Worm (Caenorhabditis elegans) whole organism, L1 larva: ENCODE results near the gene fbxa-9.
A peak's percentile ranks its signal among the peaks of the same experiment; 100 is the strongest.

Experiments
- C04F5.9 ChIP-seq: sonication (generic microtip); optimal IDR thresholded peaks from 2 replicates; lab custom pipeline; 2016; ENCODE audit warnings: missing genetic modification characterization, missing compliant biosample characterization
- aha-1 ChIP-seq: fragments of 150-350 bp; optimal IDR thresholded peaks from 2 replicates; lab custom pipeline; 2014; ENCODE audit warnings: missing biosample characterization, missing genetic modification characterization
- ceh-82 ChIP-seq, 3 experiments: fragments of 150-350 bp in 1 of 3; sonication (generic microtip) in 2 of 3; optimal IDR thresholded peaks; 2 replicates each; lab custom pipeline; 2014 to 2017; ENCODE audit warnings: missing biosample characterization in 3 of 3, missing genetic modification characterization in 3 of 3
- ceh-90 ChIP-seq: sonication (generic microtip); optimal IDR thresholded peaks from 2 replicates; lab custom pipeline; 2016; ENCODE audit warnings: missing genetic modification characterization, missing compliant biosample characterization
- ces-1 ChIP-seq: fragments of 150-350 bp; optimal IDR thresholded peaks from 2 replicates; lab custom pipeline; 2014; ENCODE audit warnings: missing biosample characterization, missing genetic modification reagents, missing genetic modification characterization
- dpl-1 ChIP-seq, 3 experiments: fragments of 150-350 bp in 2 of 3; sonication (generic microtip) in 1 of 3; optimal IDR thresholded peaks; 2 replicates each; lab custom pipeline; 2014 to 2017; ENCODE audit warnings: missing biosample characterization in 3 of 3, missing genetic modification characterization in 3 of 3, missing genetic modification reagents in 3 of 3
- efl-1 ChIP-seq, 4 experiments: fragments of 150-350 bp; optimal IDR thresholded peaks in 3 of 4; peaks in 1 of 4; 1 replicate in 1 of 4; 2 replicates in 3 of 4; lab custom pipeline; 2014; ENCODE audit warnings: missing biosample characterization in 2 of 4, missing genetic modification characterization in 2 of 4, missing genetic modification reagents in 2 of 4
- efl-3 ChIP-seq: fragments of 200-800 bp; sonication (Bioruptor generic); optimal IDR thresholded peaks from 2 replicates; lab custom pipeline; 2018; ENCODE audit warnings: mild to moderate bottlenecking, missing genetic modification characterization, missing compliant biosample characterization
- egl-13 ChIP-seq: sonication (generic microtip); optimal IDR thresholded peaks from 2 replicates; lab custom pipeline; 2016; ENCODE audit warnings: missing genotype, missing genetic modification reagents, missing genetic modification characterization, missing compliant biosample characterization
- egl-27 ChIP-seq, 2 experiments: fragments of 150-350 bp in 1 of 2; sonication (generic microtip); optimal IDR thresholded peaks; 3 replicates each; lab custom pipeline; 2017 to 2018; ENCODE audit warnings: missing biosample characterization in 2 of 2, missing genetic modification characterization in 2 of 2, missing genetic modification reagents in 2 of 2
- elt-2 ChIP-seq: sonication (generic microtip); optimal IDR thresholded peaks from 2 replicates; lab custom pipeline; 2016; ENCODE audit warnings: missing genetic modification characterization, mild to moderate bottlenecking, inconsistent platforms, missing compliant biosample characterization, missing genetic modification reagents
- elt-3 ChIP-seq, 6 experiments: fragments of 150-350 bp in 1 of 6; sonication (generic microtip); optimal IDR thresholded peaks; 2 replicates each; lab custom pipeline; 2017 to 2018; ENCODE audit warnings: missing biosample characterization in 6 of 6, missing genetic modification characterization in 6 of 6, inconsistent platforms in 1 of 6
- hlh-17 ChIP-seq: fragments of 200-800 bp; sonication (Bioruptor generic); optimal IDR thresholded peaks from 2 replicates; lab custom pipeline; 2018; ENCODE audit warnings: missing genetic modification characterization, mild to moderate bottlenecking, missing compliant biosample characterization, moderate library complexity, borderline replicate concordance
- hlh-4 ChIP-seq: sonication (generic microtip); optimal IDR thresholded peaks from 2 replicates; lab custom pipeline; 2016; ENCODE audit warnings: mild to moderate bottlenecking, missing genetic modification characterization, missing compliant biosample characterization
- hpl-2 ChIP-seq: fragments of 150-350 bp; optimal IDR thresholded peaks from 2 replicates; lab custom pipeline; 2014; ENCODE audit warnings: missing biosample characterization, missing genetic modification reagents, missing genetic modification characterization
- irx-1 ChIP-seq: sonication (generic microtip); optimal IDR thresholded peaks from 2 replicates; lab custom pipeline; 2016; ENCODE audit warnings: missing genetic modification characterization, missing compliant biosample characterization
- isw-1 ChIP-seq: fragments of 200-800 bp; sonication (Bioruptor generic); IDR thresholded peaks from 2 replicates; pipeline ENCODE4 v1.3.6; 2022; ENCODE audit warnings: missing genetic modification characterization, missing compliant biosample characterization
- lin-35 ChIP-seq, 2 experiments: fragments of 150-350 bp; optimal IDR thresholded peaks; 2 replicates each; lab custom pipeline; 2014; ENCODE audit warnings: missing biosample characterization in 2 of 2, missing genetic modification characterization in 2 of 2, missing genetic modification reagents in 2 of 2
- lir-3 ChIP-seq: sonication (generic microtip); optimal IDR thresholded peaks from 2 replicates; lab custom pipeline; 2016; ENCODE audit warnings: mild to moderate bottlenecking, missing genetic modification characterization, moderate library complexity, missing compliant biosample characterization; ENCODE audit not compliant: poor library complexity
- mab-9 ChIP-seq: fragments of 200-800 bp; sonication (Bioruptor generic); IDR thresholded peaks from 2 replicates; pipeline ENCODE4 v1.3.6; 2022; ENCODE audit warnings: missing genetic modification reagents, missing genetic modification characterization, missing compliant biosample characterization
- mdl-1 ChIP-seq, 2 experiments: fragments of 150-350 bp; optimal IDR thresholded peaks; 2 replicates each; lab custom pipeline; 2014 to 2017; ENCODE audit warnings: missing biosample characterization in 2 of 2, missing genetic modification characterization in 2 of 2, inconsistent platforms in 1 of 2
- nhr-11 ChIP-seq: fragments of 150-350 bp; optimal IDR thresholded peaks from 2 replicates; lab custom pipeline; 2014; ENCODE audit warnings: missing biosample characterization, missing genetic modification characterization
- nhr-12 ChIP-seq: sonication (generic microtip); optimal IDR thresholded peaks from 2 replicates; lab custom pipeline; 2017; ENCODE audit warnings: missing biosample characterization, missing genetic modification characterization
- nhr-28 ChIP-seq: fragments of 150-350 bp; optimal IDR thresholded peaks from 2 replicates; lab custom pipeline; 2014; ENCODE audit warnings: missing biosample characterization, missing genetic modification characterization
- nhr-47 ChIP-seq: sonication (generic microtip); optimal IDR thresholded peaks from 2 replicates; lab custom pipeline; 2016; ENCODE audit warnings: mild to moderate bottlenecking, missing genetic modification characterization, moderate library complexity, missing compliant biosample characterization
- nhr-71 ChIP-seq: sonication (generic microtip); optimal IDR thresholded peaks from 2 replicates; lab custom pipeline; 2016; ENCODE audit warnings: mild to moderate bottlenecking, missing genetic modification characterization, moderate library complexity, missing compliant biosample characterization
- nhr-77 ChIP-seq: fragments of 150-350 bp; optimal IDR thresholded peaks from 2 replicates; lab custom pipeline; 2014; ENCODE audit warnings: missing biosample characterization, missing genetic modification characterization
- nhr-85 ChIP-seq: sonication (generic microtip); peaks from one replicate; lab custom pipeline; 2016; ENCODE audit warnings: missing genetic modification characterization, inconsistent platforms, missing compliant biosample characterization
- nhr-90 ChIP-seq: sonication (generic microtip); optimal IDR thresholded peaks from 2 replicates; lab custom pipeline; 2016; ENCODE audit warnings: mild to moderate bottlenecking, missing genetic modification characterization, missing compliant biosample characterization; ENCODE audit not compliant: poor library complexity
- pag-3 ChIP-seq: sonication (generic microtip); optimal IDR thresholded peaks from 2 replicates; lab custom pipeline; 2017; ENCODE audit warnings: missing genetic modification characterization, mild to moderate bottlenecking, missing compliant biosample characterization, antibody characterized with exemption, borderline replicate concordance; ENCODE audit not compliant: insufficient read depth
- snu-23 ChIP-seq: sonication (generic microtip); optimal IDR thresholded peaks from 2 replicates; lab custom pipeline; 2016; ENCODE audit warnings: missing genetic modification characterization, missing compliant biosample characterization
- sox-4 ChIP-seq: sonication (generic microtip); optimal IDR thresholded peaks from 2 replicates; lab custom pipeline; 2016; ENCODE audit warnings: missing genetic modification characterization, missing compliant biosample characterization
- sptf-1 ChIP-seq: fragments of 150-350 bp; optimal IDR thresholded peaks from 2 replicates; lab custom pipeline; 2014; ENCODE audit warnings: missing biosample characterization, missing genetic modification characterization
- unc-130 ChIP-seq: fragments of 150-350 bp; optimal IDR thresholded peaks from 2 replicates; lab custom pipeline; 2017; ENCODE audit warnings: missing biosample characterization, missing genetic modification characterization, inconsistent platforms
- vab-15 ChIP-seq: sonication (generic microtip); optimal IDR thresholded peaks from 2 replicates; lab custom pipeline; 2017; ENCODE audit warnings: missing genotype, mild to moderate bottlenecking, missing genetic modification characterization, missing compliant biosample characterization
- xbp-1 ChIP-seq: sonication (generic microtip); optimal IDR thresholded peaks from 2 replicates; lab custom pipeline; 2016; ENCODE audit warnings: missing genetic modification characterization, missing compliant biosample characterization
- zag-1 ChIP-seq: fragments of 150-350 bp; optimal IDR thresholded peaks from 2 replicates; lab custom pipeline; 2014; ENCODE audit warnings: missing biosample characterization, missing genetic modification characterization
- zip-4 ChIP-seq: fragments of 200-800 bp; sonication (Bioruptor generic); optimal IDR thresholded peaks from 2 replicates; lab custom pipeline; 2018; ENCODE audit warnings: mild to moderate bottlenecking, missing genetic modification characterization, moderate library complexity, missing compliant biosample characterization
- ztf-11 ChIP-seq, 2 experiments: sonication (generic microtip); optimal IDR thresholded peaks; 2 replicates each; lab custom pipeline; 2016 to 2017; ENCODE audit warnings: missing genetic modification characterization in 2 of 2, missing biosample characterization in 1 of 2, missing compliant biosample characterization in 1 of 2
- ztf-4 ChIP-seq: fragments of 150-350 bp; optimal IDR thresholded peaks from 2 replicates; lab custom pipeline; 2014; ENCODE audit warnings: missing biosample characterization, missing genetic modification characterization

fbxa-9 gene

DNA sequence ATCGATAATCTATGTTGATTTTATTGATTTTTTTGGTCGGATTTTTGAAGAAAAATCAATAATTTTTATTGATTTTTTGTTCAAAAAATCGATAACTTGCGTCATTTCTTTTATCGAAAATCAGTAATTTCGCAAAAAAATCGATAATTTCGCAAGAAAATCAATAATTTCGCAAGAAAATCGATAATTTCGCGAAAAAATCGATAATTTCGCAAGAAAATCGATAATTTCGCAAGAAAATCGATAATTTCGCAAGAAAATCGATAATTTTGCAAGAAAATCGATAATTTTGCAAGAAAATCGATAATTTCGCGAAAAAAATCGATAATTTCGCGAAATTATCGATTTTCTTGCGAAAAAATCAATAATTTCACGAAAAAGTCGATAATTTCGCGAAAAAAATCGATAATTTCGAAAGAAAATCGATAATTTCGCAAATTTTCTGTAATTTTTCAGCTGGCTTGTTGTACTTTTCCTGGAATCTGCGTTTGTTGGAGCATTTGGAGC, 16.9 kb downstream of the fbxa-9 start:
- TF ChIP-seq ztf-4 (tag; lab: Kevin White, UChicago) (no peak), lir-3 (tag; lab: Kevin White, UChicago) (no peak), nhr-47 (tag; lab: Kevin White, UChicago) (no peak), isw-1 (no peak), efl-1 (optimal IDR thresholded peaks at IDR 0.05; lab: Kevin White, UChicago) (no peak), efl-1 (GFP tag; optimal IDR thresholded peaks at IDR 0.05 in 1 of 2; lab: Kevin White, UChicago) (no peak), mdl-1 (tag; optimal IDR thresholded peaks at IDR 0.05; lab: Kevin White, UChicago) (no peak), nhr-11 (no peak), nhr-12 (tag; lab: Kevin White, UChicago) (no peak), sox-4 (no peak), ceh-82 (tag; optimal IDR thresholded peaks at IDR 0.05; lab: Kevin White, UChicago) (no peak), pag-3 (tag; lab: Kevin White, UChicago) (no peak), snu-23 (GFP tag; lab: Kevin White, UChicago) (no peak), zag-1 (no peak)

ce11 chrIII:2288261-2288660, 21.8 kb downstream of the fbxa-9 start:
- no peak for TF ChIP-seq dpl-1 (GFP tag; optimal IDR thresholded peaks at IDR 0.05; lab: Kevin White, UChicago)
- no peak for TF ChIP-seq irx-1 (tag; lab: Kevin White, UChicago)
- no peak for TF ChIP-seq ceh-82 (tag; optimal IDR thresholded peaks at IDR 0.05; lab: Kevin White, UChicago)
- TF ChIP-seq nhr-90 (tag; lab: Kevin White, UChicago) = no peak
- no peak for TF ChIP-seq ceh-90
- no peak for TF ChIP-seq efl-3 (GFP tag; lab: Kevin White, UChicago)
- TF ChIP-seq zag-1 = no peak
- no peak for TF ChIP-seq egl-27 (tag; optimal IDR thresholded peaks at IDR 0.05; lab: Kevin White, UChicago)
- TF ChIP-seq nhr-85 = no peak
- no peak for TF ChIP-seq vab-15 (tag; lab: Kevin White, UChicago)
- no peak for TF ChIP-seq sptf-1 (tag; lab: Kevin White, UChicago)
- TF ChIP-seq nhr-28 (tag; lab: Kevin White, UChicago) = no peak
- no peak for TF ChIP-seq ces-1 (GFP tag; lab: Kevin White, UChicago)

DNA sequence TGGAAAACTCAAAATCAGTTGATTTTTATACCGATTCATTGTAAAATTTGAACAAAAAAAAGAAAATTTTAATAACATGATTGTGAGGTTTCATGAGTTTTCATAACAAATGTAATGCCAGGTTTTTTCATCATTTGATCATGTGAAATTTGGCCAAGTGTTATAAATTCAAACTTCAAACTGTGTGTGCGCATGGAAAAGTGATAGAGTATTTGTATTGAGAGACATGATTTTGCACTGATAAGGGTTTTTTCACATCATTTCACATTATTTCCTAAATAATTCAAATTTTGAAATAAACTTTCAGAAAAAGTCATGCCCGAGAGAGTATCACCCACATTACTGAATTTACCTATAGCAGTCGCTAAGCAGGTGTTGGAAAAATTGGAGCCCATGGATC, 24.7 kb downstream of the fbxa-9 start, which contains the start of gene fbxa-219:
Gene fbxa-219, plus strand, starts transcription at position 277 of the 400 bp plus-strand sequence.
- TF ChIP-seq elt-2 = peak; percentile 32
- no peak for TF ChIP-seq C04F5.9 (tag; lab: Kevin White, UChicago)
- TF ChIP-seq lin-35 (GFP tag; optimal IDR thresholded peaks at IDR 0.05; lab: Kevin White, UChicago) = peak in 1 of 2 experiments; percentile 45

ce11 chrIII:2294736-2295135, 28.3 kb downstream of the fbxa-9 start:
- TF ChIP-seq xbp-1 (no peak), lin-35 (GFP tag; optimal IDR thresholded peaks at IDR 0.05; lab: Kevin White, UChicago) (peak in 1 of 2 experiments; percentile 8), efl-1 (optimal IDR thresholded peaks at IDR 0.05; lab: Kevin White, UChicago) (no peak), efl-1 (GFP tag; optimal IDR thresholded peaks at IDR 0.05 in 1 of 2; lab: Kevin White, UChicago) (peak in 1 of 2 experiments; percentile 80)

DNA sequence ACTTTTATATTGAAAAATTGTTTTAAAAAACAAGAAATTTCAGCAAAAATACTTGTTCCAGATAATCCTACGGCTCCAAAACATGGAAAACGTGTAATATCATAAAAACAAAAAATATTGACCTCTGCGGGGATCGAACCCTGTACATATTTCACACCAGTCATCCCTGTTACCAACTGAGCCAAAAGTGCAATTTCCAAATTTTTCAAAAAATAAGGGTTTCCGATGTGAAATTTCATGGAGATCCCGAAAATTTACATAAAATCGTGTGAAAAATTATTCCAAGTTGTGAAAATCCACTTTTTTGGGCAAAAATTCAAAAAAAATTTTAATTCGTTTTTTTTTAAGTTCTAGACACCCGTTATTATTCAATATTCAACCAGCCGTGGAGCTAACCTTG, 37.7 kb downstream of the fbxa-9 start:
- no peak for TF ChIP-seq efl-1 (optimal IDR thresholded peaks at IDR 0.05; lab: Kevin White, UChicago)
- peak in 1 of 2 experiments; percentile 26 for TF ChIP-seq efl-1 (GFP tag; optimal IDR thresholded peaks at IDR 0.05 in 1 of 2; lab: Kevin White, UChicago)
- TF ChIP-seq elt-2 = no peak
- TF ChIP-seq, all 84 proteins: peak for 1

ce11 chrIII:2304867-2305266, 38.4 kb downstream of the fbxa-9 start, which contains the start of gene Y54F10BM.9:
Y54F10BM.9 (minus strand) TSS chrIII:2304927.
- TF ChIP-seq ztf-11 (tag; optimal IDR thresholded peaks at IDR 0.05; lab: Kevin White, UChicago) (no peak), nhr-28 (tag; lab: Kevin White, UChicago) (no peak), elt-2 (no peak), hlh-17 (GFP tag; lab: Kevin White, UChicago) (no peak), nhr-71 (tag; lab: Kevin White, UChicago) (no peak), mab-9 (GFP tag; lab: Robert Waterston, UW) (no peak), zip-4 (no peak), lin-35 (GFP tag; optimal IDR thresholded peaks at IDR 0.05; lab: Kevin White, UChicago) (peak; percentile 20 to 55), egl-13 (no peak), hpl-2 (GFP tag; lab: Kevin White, UChicago) (no peak), nhr-77 (tag; lab: Kevin White, UChicago) (no peak), sptf-1 (tag; lab: Kevin White, UChicago) (no peak), aha-1 (no peak), unc-130 (tag; lab: Kevin White, UChicago) (no peak), elt-3 (tag; optimal IDR thresholded peaks at IDR 0.05; lab: Kevin White, UChicago) (no peak), nhr-47 (tag; lab: Kevin White, UChicago) (no peak), hlh-4 (tag; lab: Kevin White, UChicago) (no peak)
